Fruit fly (Drosophila melanogaster) S2 (cell line): ENCODE results near the gene Dhdds.

Experiments used
- CG8478 ChIP-seq: fragments of >200 bp; optimal IDR thresholded peaks from 2 replicates; lab custom pipeline; 2018
- CTCF ChIP-seq, 2 experiments: fragments of >200 bp; optimal IDR thresholded peaks; 2 replicates each; lab custom pipeline; 2018

DNA sequence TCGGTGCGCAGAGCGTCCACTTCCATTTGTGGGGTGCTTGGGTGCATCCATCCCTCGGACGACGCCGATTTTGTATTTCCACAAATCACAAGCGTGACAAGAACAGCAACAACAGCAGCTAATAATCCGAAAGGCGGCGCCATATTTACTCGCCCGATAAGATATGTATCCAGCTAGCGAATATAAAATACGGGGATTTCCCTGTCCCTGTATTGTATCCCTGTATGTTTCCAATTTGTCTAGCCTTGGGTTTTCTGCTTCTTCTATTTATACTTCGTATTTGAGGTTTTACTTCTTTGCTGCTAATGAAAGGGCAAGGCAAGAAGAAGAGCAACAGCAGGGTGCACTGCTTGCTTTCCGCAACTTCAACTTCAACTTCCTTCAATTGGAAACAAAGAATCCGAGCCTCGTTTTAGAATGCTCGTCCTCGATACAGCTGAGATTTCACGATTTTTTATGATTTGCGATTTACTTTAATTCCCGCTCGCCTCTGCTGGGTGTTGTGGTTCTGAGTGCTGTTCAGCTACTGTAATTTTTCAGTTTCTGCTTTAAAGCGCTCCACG is 11.1 kb upstream of the Dhdds start:
- TF ChIP-seq CG8478 (lab: Kevin White, UChicago) (no peak), CTCF (optimal IDR thresholded peaks at IDR 0.05; lab: Kevin White, UChicago) (no peak)
